Fruit fly (Drosophila melanogaster): ENCODE data around the gene Gs1l.

The Gs1l gene

dm6 chr2L:4456539-4456994 lies at the start of gene Gs1l:
Gene Gs1l (minus strand): TSS chr2L:4456807.
- TF ChIP-seq CG8478 (optimal IDR thresholded peaks at IDR 0.05) (no peak), EcR (GFP tag; optimal IDR thresholded peaks at IDR 0.05) (no peak), Dll (optimal IDR thresholded peaks at IDR 0.05) (no peak), psq (optimal IDR thresholded peaks at IDR 0.05) (no peak), usp (GFP tag; optimal IDR thresholded peaks at IDR 0.05) (no peak), pan (optimal IDR thresholded peaks at IDR 0.05) (no peak)

dm6 chr2L:4477978-4478377 lies 21.4 kb upstream of the Gs1l start:
- TF ChIP-seq Dll (optimal IDR thresholded peaks at IDR 0.05) (no peak), psq (optimal IDR thresholded peaks at IDR 0.05) (no peak), CG8478 (optimal IDR thresholded peaks at IDR 0.05) (no peak), pan (optimal IDR thresholded peaks at IDR 0.05) (no peak), usp (GFP tag; optimal IDR thresholded peaks at IDR 0.05) (no peak), EcR (GFP tag; optimal IDR thresholded peaks at IDR 0.05) (no peak)

- no peak for TF ChIP-seq pan (optimal IDR thresholded peaks at IDR 0.05)
- no peak for TF ChIP-seq Dll (optimal IDR thresholded peaks at IDR 0.05)
- no peak for TF ChIP-seq usp (GFP tag; optimal IDR thresholded peaks at IDR 0.05)
These were observed 20.2 kb upstream of the Gs1l start, which contains the start of gene ine for dm6 chr2L:4476672-4477273. Gene ine (minus strand): TSS chr2L:4477022.

- TF ChIP-seq usp (GFP tag; optimal IDR thresholded peaks at IDR 0.05) (no peak), Dll (optimal IDR thresholded peaks at IDR 0.05) (no peak), psq (optimal IDR thresholded peaks at IDR 0.05) (no peak), pan (optimal IDR thresholded peaks at IDR 0.05) (no peak), EcR (GFP tag; optimal IDR thresholded peaks at IDR 0.05) (no peak), CG8478 (optimal IDR thresholded peaks at IDR 0.05) (no peak)
These were observed 18.8 kb upstream of the Gs1l start for dm6 chr2L:4475422-4475821.

dm6 chr2L:4464946-4465345 lies 8.3 kb upstream of the Gs1l start, which contains the start of gene FIG4:
Gene FIG4 (plus strand): TSS chr2L:4465174.
- TF ChIP-seq usp (GFP tag; optimal IDR thresholded peaks at IDR 0.05), result no peak
- TF ChIP-seq EcR (GFP tag; optimal IDR thresholded peaks at IDR 0.05), result no peak
- no peak for TF ChIP-seq pan (optimal IDR thresholded peaks at IDR 0.05)
- no peak for TF ChIP-seq psq (optimal IDR thresholded peaks at IDR 0.05)
- TF ChIP-seq Dll (optimal IDR thresholded peaks at IDR 0.05), result no peak
- no peak for TF ChIP-seq CG8478 (optimal IDR thresholded peaks at IDR 0.05)

dm6 chr2L:4463323-4463722 lies 6.7 kb upstream of the Gs1l start, which contains the start of the genes CG15443 and Paris:
Gene CG15443 (minus strand): TSS chr2L:4463447.
Gene Paris (plus strand): TSS chr2L:4463611.
- TF ChIP-seq EcR (GFP tag; optimal IDR thresholded peaks at IDR 0.05) (no peak), pan (optimal IDR thresholded peaks at IDR 0.05) (no peak), usp (GFP tag; optimal IDR thresholded peaks at IDR 0.05) (no peak)

dm6 chr2L:4459543-4459942 lies 2.9 kb upstream of the Gs1l start, which contains the start of the genes mRpL27 and CG15435:
Gene mRpL27 (minus strand): TSS chr2L:4459638.
Gene CG15435 (plus strand): TSS chr2L:4459729.
- TF ChIP-seq CG8478 (optimal IDR thresholded peaks at IDR 0.05), result no peak
- TF ChIP-seq Dll (optimal IDR thresholded peaks at IDR 0.05), result no peak
- TF ChIP-seq EcR (GFP tag; optimal IDR thresholded peaks at IDR 0.05), result no peak
- no peak for TF ChIP-seq pan (optimal IDR thresholded peaks at IDR 0.05)
- no peak for TF ChIP-seq usp (GFP tag; optimal IDR thresholded peaks at IDR 0.05)
- no peak for TF ChIP-seq psq (optimal IDR thresholded peaks at IDR 0.05)

- TF ChIP-seq EcR (GFP tag; optimal IDR thresholded peaks at IDR 0.05) (no peak), psq (optimal IDR thresholded peaks at IDR 0.05) (no peak), Dll (optimal IDR thresholded peaks at IDR 0.05) (no peak), CG8478 (optimal IDR thresholded peaks at IDR 0.05) (no peak), pan (optimal IDR thresholded peaks at IDR 0.05) (no peak), usp (GFP tag; optimal IDR thresholded peaks at IDR 0.05) (no peak)
These were observed 1.8 kb upstream of the Gs1l start, which contains the start of gene RpL27A for dm6 chr2L:4458119-4459056. Gene RpL27A (minus strand): TSS chr2L:4458364.

dm6 chr2L:4454009-4454689 lies 2.5 kb downstream of the Gs1l start, which contains the start of the genes Secp43 and ND-B8:
Gene Secp43 (minus strand): TSS chr2L:4454453.
Gene ND-B8 (plus strand): TSS chr2L:4454626.
- TF ChIP-seq Dll (optimal IDR thresholded peaks at IDR 0.05), result no peak
- TF ChIP-seq pan (optimal IDR thresholded peaks at IDR 0.05), result no peak

- TF ChIP-seq psq (optimal IDR thresholded peaks at IDR 0.05), result no peak
- no peak for TF ChIP-seq Dll (optimal IDR thresholded peaks at IDR 0.05)
- no peak for TF ChIP-seq CG8478 (optimal IDR thresholded peaks at IDR 0.05)
- TF ChIP-seq usp (GFP tag; optimal IDR thresholded peaks at IDR 0.05), result no peak
- TF ChIP-seq pan (optimal IDR thresholded peaks at IDR 0.05), result no peak
- TF ChIP-seq EcR (GFP tag; optimal IDR thresholded peaks at IDR 0.05), result no peak
These were observed 3.8 kb downstream of the Gs1l start, which contains the start of gene CG15439 for dm6 chr2L:4452798-4453197. Gene CG15439 (minus strand): TSS chr2L:4453038.

dm6 chr2L:4448582-4449016 lies 8.0 kb downstream of the Gs1l start, which contains the start of gene MFS18:
Gene MFS18 (minus strand): TSS chr2L:4448635.
- TF ChIP-seq EcR (GFP tag; optimal IDR thresholded peaks at IDR 0.05), result no peak
- no peak for TF ChIP-seq Dll (optimal IDR thresholded peaks at IDR 0.05)
- no peak for TF ChIP-seq pan (optimal IDR thresholded peaks at IDR 0.05)
- no peak for TF ChIP-seq usp (GFP tag; optimal IDR thresholded peaks at IDR 0.05)
- TF ChIP-seq CG8478 (optimal IDR thresholded peaks at IDR 0.05), result no peak
- TF ChIP-seq psq (optimal IDR thresholded peaks at IDR 0.05), result no peak

Measured in whole organism.